Fruit fly (Drosophila melanogaster) S2 (cell line): ENCODE data around the gene CG14926.

Experiments
- CG8478 ChIP-seq: fragments of >200 bp; optimal IDR thresholded peaks from 2 replicates; lab custom pipeline; 2018
- CTCF ChIP-seq, 2 experiments: fragments of >200 bp; optimal IDR thresholded peaks; 2 replicates each; lab custom pipeline; 2018

dm6 chr2L:11386379-11387017, 43.4 kb upstream of the CG14926 start:
- TF ChIP-seq CG8478 (no peak), CTCF (optimal IDR thresholded peaks at IDR 0.05; lab: Kevin White, UChicago) (no peak)
